Worm (Caenorhabditis elegans) whole organism, early embryonic: ENCODE data around the gene rpi-1.

Experiments
- B0310.2 ChIP-seq: sonication (generic microtip); optimal IDR thresholded peaks from 2 replicates; lab custom pipeline; 2016; ENCODE audit warnings: mild to moderate bottlenecking, missing genetic modification characterization, missing compliant biosample characterization
- F13C5.2 ChIP-seq: sonication (generic microtip); optimal IDR thresholded peaks from 2 replicates; lab custom pipeline; 2017; ENCODE audit warnings: mild to moderate bottlenecking, missing genetic modification characterization, inconsistent platforms, missing compliant biosample characterization
- aly-1 ChIP-seq: sonication (generic microtip); optimal IDR thresholded peaks from 2 replicates; lab custom pipeline; 2016; ENCODE audit warnings: missing genetic modification characterization, missing compliant biosample characterization
- ama-1 ChIP-seq: fragments of 150-350 bp; optimal IDR thresholded peaks from 2 replicates; lab custom pipeline; 2014
- ceh-36 ChIP-seq: sonication (generic microtip); optimal IDR thresholded peaks from 2 replicates; lab custom pipeline; 2016; ENCODE audit warnings: missing genetic modification characterization, inconsistent platforms, missing compliant biosample characterization
- flt-1 ChIP-seq: fragments of 200-800 bp; sonication (Bioruptor generic); IDR thresholded peaks from 2 replicates; pipeline ENCODE4 v1.3.6; 2022; ENCODE audit warnings: missing genetic modification characterization, missing compliant biosample characterization
- tbx-11 ChIP-seq: fragments of 200-800 bp; sonication (Bioruptor generic); IDR thresholded peaks from 2 replicates; pipeline ENCODE4 v1.3.6; 2022; ENCODE audit warnings: missing genetic modification characterization, missing compliant biosample characterization

- TF ChIP-seq tbx-11 (GFP tag; lab: Robert Waterston, UW) = no peak
- TF ChIP-seq ama-1 (lab: Kevin White, UChicago) = no peak
- no peak for TF ChIP-seq aly-1 (tag; lab: Kevin White, UChicago)
- no peak for TF ChIP-seq ceh-36 (tag; lab: Kevin White, UChicago)
- no peak for TF ChIP-seq B0310.2 (tag; lab: Kevin White, UChicago)
- TF ChIP-seq flt-1 (GFP tag; lab: Robert Waterston, UW) = no peak
- no peak for TF ChIP-seq F13C5.2 (tag; lab: Kevin White, UChicago)
Observed at ce11 chrII:13981097-13981496, 18.9 kb upstream of the rpi-1 start, which contains the start of gene Y39G8B.9.
